Worm (Caenorhabditis elegans): Measurements from ENCODE around the gene sre-47.
"Not testable (repeated sequence)": the region's sequence is repeated elsewhere in the genome, so short reads cannot be mapped to it uniquely, and the experiment has no call there.

sre-47 gene

DNA sequence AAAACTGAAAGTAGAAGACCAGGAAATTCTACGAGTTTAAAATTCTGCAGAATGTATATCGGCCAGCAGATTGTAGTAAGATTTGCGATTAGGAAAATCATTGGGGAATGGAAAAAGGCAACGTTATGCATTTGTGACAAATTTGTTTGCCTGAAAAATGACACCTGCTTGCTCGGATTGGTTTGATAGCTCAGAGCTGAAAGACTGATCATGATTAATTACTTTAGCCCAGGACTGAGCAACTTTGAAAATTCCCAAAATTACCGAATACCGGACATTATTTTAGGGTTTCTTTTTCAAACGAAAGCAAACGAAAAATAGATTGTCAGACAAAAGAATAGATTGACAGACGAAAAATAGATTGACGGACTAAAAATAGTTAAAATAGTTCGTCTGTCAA, at the start of gene sre-47:
TSS of gene sre-47 (minus strand) at position 101 of the 400 bp plus-strand sequence.
- TF ChIP-seq ztf-4 (tag; optimal IDR thresholded peaks at IDR 0.05) (no peak), fkh-10 (GFP tag; optimal IDR thresholded peaks at IDR 0.05) (no peak), egl-27 (tag; optimal IDR thresholded peaks at IDR 0.05) (no peak), nhr-237 (tag; optimal IDR thresholded peaks at IDR 0.05) (no peak), elt-3 (tag; optimal IDR thresholded peaks at IDR 0.05) (no peak), fos-1 (tag; optimal IDR thresholded peaks at IDR 0.05) (no peak), pqm-1 (tag; optimal IDR thresholded peaks at IDR 0.05) (no peak), skn-1 (tag; optimal IDR thresholded peaks at IDR 0.05) (no peak), R02D3.7 (tag; optimal IDR thresholded peaks at IDR 0.05) (no peak), hmg-11 (tag; optimal IDR thresholded peaks at IDR 0.05) (no peak), nfya-1 (tag; optimal IDR thresholded peaks at IDR 0.05; ENCODE audit: insufficient read depth) (no peak), nhr-76 (tag; optimal IDR thresholded peaks at IDR 0.05) (no peak), nhr-12 (tag; optimal IDR thresholded peaks at IDR 0.05) (no peak), nhr-28 (tag; optimal IDR thresholded peaks at IDR 0.05) (no peak), mml-1 (tag; optimal IDR thresholded peaks at IDR 0.05) (no peak), unc-62 (GFP tag; optimal IDR thresholded peaks at IDR 0.05) (no peak)

ce11 chrII:14032705-14033104, 48.3 kb upstream of the sre-47 start:
- TF ChIP-seq nhr-43 (tag; optimal IDR thresholded peaks at IDR 0.05; ENCODE audit: poor library complexity, severe bottlenecking) (peak; percentile 6), elt-2 (tag; optimal IDR thresholded peaks at IDR 0.05) (peak; percentile 10), nhr-25 (tag; optimal IDR thresholded peaks at IDR 0.05) (no peak)

- TF ChIP-seq fkh-10 (GFP tag; optimal IDR thresholded peaks at IDR 0.05); nhr-23 (tag; optimal IDR thresholded peaks at IDR 0.05); pqm-1 (tag; optimal IDR thresholded peaks at IDR 0.05): not testable (repeated sequence)
Observed at ce11 chrII:14021230-14021629, 36.8 kb upstream of the sre-47 start, which contains the start of gene F01D5.10. Gene F01D5.10 (minus strand): TSS chrII:14021330.

- TF ChIP-seq tbx-2 (tag; optimal IDR thresholded peaks at IDR 0.05) (no peak), ceh-28 (tag; optimal IDR thresholded peaks at IDR 0.05) (peak; percentile 83), elt-3 (tag; optimal IDR thresholded peaks at IDR 0.05) (no peak), elt-2 (tag; optimal IDR thresholded peaks at IDR 0.05) (no peak), fkh-10 (GFP tag; optimal IDR thresholded peaks at IDR 0.05) (no peak), unc-39 (tag; optimal IDR thresholded peaks at IDR 0.05) (no peak), unc-62 (GFP tag; optimal IDR thresholded peaks at IDR 0.05) (no peak)
Observed at ce11 chrII:14018887-14019286, 34.4 kb upstream of the sre-47 start.

DNA sequence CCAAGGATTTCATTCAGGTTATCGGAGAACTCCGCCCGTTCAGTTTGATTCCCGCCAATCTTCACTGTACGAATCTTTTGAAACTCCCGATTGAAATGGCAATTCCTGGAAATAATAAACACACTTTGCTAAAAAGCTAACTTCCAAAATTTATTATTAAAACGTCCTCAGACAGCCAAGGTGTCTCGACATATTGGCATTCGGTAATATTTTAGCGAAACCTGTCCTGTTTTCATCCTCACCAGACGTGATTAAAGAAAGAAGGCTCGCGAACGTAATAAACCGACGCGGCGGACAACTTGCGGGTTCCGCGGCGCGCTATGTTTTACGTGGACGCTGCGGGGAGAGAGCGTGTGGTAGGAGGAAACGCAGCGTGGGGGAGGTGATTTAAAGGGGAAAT, 33.7 kb upstream of the sre-47 start:
- TF ChIP-seq nhr-237 (tag; optimal IDR thresholded peaks at IDR 0.05) (no peak), unc-39 (tag; optimal IDR thresholded peaks at IDR 0.05) (no peak), ceh-82 (tag; optimal IDR thresholded peaks at IDR 0.05) (peak; percentile 55), nhr-23 (tag; optimal IDR thresholded peaks at IDR 0.05) (peak; percentile 78), lin-39 (tag; optimal IDR thresholded peaks at IDR 0.05) (peak; percentile 50), pha-4 (tag; optimal IDR thresholded peaks at IDR 0.05) (peak; percentile 52), lsy-12 (tag; optimal IDR thresholded peaks at IDR 0.05) (peak; percentile 84), nhr-11 (tag; optimal IDR thresholded peaks at IDR 0.05) (no peak), snpc-4 (tag; optimal IDR thresholded peaks at IDR 0.05) (peak; percentile 99), nfya-1 (tag; optimal IDR thresholded peaks at IDR 0.05; ENCODE audit: insufficient read depth) (peak; percentile 74), unc-62 (GFP tag; optimal IDR thresholded peaks at IDR 0.05) (no peak), aly-2 (tag; optimal IDR thresholded peaks at IDR 0.05) (no peak), mdl-1 (tag; optimal IDR thresholded peaks at IDR 0.05) (no peak), fkh-2 (tag; optimal IDR thresholded peaks at IDR 0.05) (peak; percentile 62), pqm-1 (tag; optimal IDR thresholded peaks at IDR 0.05) (peak; percentile 79), ceh-9 (tag; optimal IDR thresholded peaks at IDR 0.05) (no peak), R02D3.7 (tag; optimal IDR thresholded peaks at IDR 0.05) (peak; percentile 41), tbx-2 (tag; optimal IDR thresholded peaks at IDR 0.05) (peak; percentile 71), elt-2 (tag; optimal IDR thresholded peaks at IDR 0.05) (peak; percentile 62), nhr-25 (tag; optimal IDR thresholded peaks at IDR 0.05) (peak; percentile 65), nhr-12 (tag; optimal IDR thresholded peaks at IDR 0.05) (no peak), fkh-10 (GFP tag; optimal IDR thresholded peaks at IDR 0.05) (no peak), elt-3 (tag; optimal IDR thresholded peaks at IDR 0.05) (no peak), nhr-28 (tag; optimal IDR thresholded peaks at IDR 0.05) (no peak), nhr-77 (tag; optimal IDR thresholded peaks at IDR 0.05) (peak; percentile 69), egl-5 (tag; optimal IDR thresholded peaks at IDR 0.05) (no peak), ZK546.5 (tag; optimal IDR thresholded peaks at IDR 0.05) (no peak), ama-1 (optimal IDR thresholded peaks at IDR 0.05) (peak; percentile 98), nhr-76 (tag; optimal IDR thresholded peaks at IDR 0.05) (no peak), mml-1 (tag; optimal IDR thresholded peaks at IDR 0.05) (no peak), ceh-28 (tag; optimal IDR thresholded peaks at IDR 0.05) (no peak), jun-1 (tag; optimal IDR thresholded peaks at IDR 0.05) (peak; percentile 26), lin-15B (tag; optimal IDR thresholded peaks at IDR 0.05) (peak; percentile 62), skn-1 (tag; optimal IDR thresholded peaks at IDR 0.05) (peak; percentile 39), ztf-4 (tag; optimal IDR thresholded peaks at IDR 0.05) (no peak), nhr-43 (tag; optimal IDR thresholded peaks at IDR 0.05; ENCODE audit: poor library complexity, severe bottlenecking) (peak; percentile 79), ztf-11 (tag; optimal IDR thresholded peaks at IDR 0.05) (no peak), eor-1 (tag; optimal IDR thresholded peaks at IDR 0.05) (no peak), hmg-11 (tag; optimal IDR thresholded peaks at IDR 0.05) (peak; percentile 75)
